Fruit fly (Drosophila melanogaster): ENCODE data around the gene mnb.

Gene mnb

dm6 chrX:17850179-17850578, 36.8 kb downstream of the mnb start, which contains the start of the genes CG15814 and Spt7 (continued):
- TF ChIP-seq CG11723 (GFP tag; optimal IDR thresholded peaks at IDR 0.05) (no peak), grau (tag; optimal IDR thresholded peaks at IDR 0.05) (peak; percentile 39), dmrt11E (tag; optimal IDR thresholded peaks at IDR 0.05) (peak; percentile 11), nerfin-2 (GFP tag; IDR thresholded peaks at IDR 0.05; ENCODE audit: partially characterized antibody) (peak; percentile 81), tna (GFP tag; IDR thresholded peaks at IDR 0.05; ENCODE audit: partially characterized antibody) (peak; percentile 74), B-H1 (GFP tag; IDR thresholded peaks at IDR 0.05) (peak; percentile 11; the same call in 1 of the 3 replicates), CG18262 (tag; optimal IDR thresholded peaks at IDR 0.05) (peak; percentile 6), amos (GFP tag; IDR thresholded peaks at IDR 0.05; ENCODE audit: partially characterized antibody) (peak; percentile 90), chn (GFP tag; optimal IDR thresholded peaks at IDR 0.05) (peak; percentile 23), HLHmδ (GFP tag; optimal IDR thresholded peaks at IDR 0.05) (peak; percentile 13), Asciz (GFP tag; optimal IDR thresholded peaks at IDR 0.05) (no peak), CG12659 (GFP tag; optimal IDR thresholded peaks at IDR 0.05) (peak; percentile 67), CHES-1-like (GFP tag; optimal IDR thresholded peaks at IDR 0.05) (peak; percentile 75), vfl (GFP tag; optimal IDR thresholded peaks at IDR 0.05) (peak; percentile 48), Sin3A (optimal IDR thresholded peaks at IDR 0.05) (peak; percentile 82), CG6854 (GFP tag; optimal IDR thresholded peaks at IDR 0.05) (peak; percentile 1), Camta (GFP tag; optimal IDR thresholded peaks at IDR 0.05) (peak; percentile 49), odd (GFP tag; optimal IDR thresholded peaks at IDR 0.05) (peak; percentile 2), CG13424 (tag; optimal IDR thresholded peaks at IDR 0.05) (peak; percentile 31), CG42726 (GFP tag; IDR thresholded peaks at IDR 0.05; ENCODE audit: partially characterized antibody) (peak; percentile 97), lbe (GFP tag; optimal IDR thresholded peaks at IDR 0.05) (peak; percentile 23), fu2 (GFP tag; optimal IDR thresholded peaks at IDR 0.05) (peak; percentile 5), Hand (GFP tag; optimal IDR thresholded peaks at IDR 0.05) (no peak)

dm6 chrX:17845820-17846379, 41.1 kb downstream of the mnb start:
- TF ChIP-seq GATAe (GFP tag; conservative IDR thresholded peaks at IDR 0.05) (peak; percentile 29; the same call in 1 of the 2 replicates), cg (GFP tag; optimal IDR thresholded peaks at IDR 0.05) (peak; percentile 19), Hr3 (GFP tag; optimal IDR thresholded peaks at IDR 0.05) (no peak), sug (tag; optimal IDR thresholded peaks at IDR 0.05) (peak; percentile 78), grn (GFP tag; optimal IDR thresholded peaks at IDR 0.05) (peak; percentile 44), CG6813 (GFP tag; optimal IDR thresholded peaks at IDR 0.05) (peak; percentile 28), exex (tag; optimal IDR thresholded peaks at IDR 0.05) (peak; percentile 60), CG10543 (GFP tag; optimal IDR thresholded peaks at IDR 0.05) (peak; percentile 4), ftz-f1 (GFP tag; optimal IDR thresholded peaks at IDR 0.05) (peak; percentile 37), CG34376 (GFP tag; optimal IDR thresholded peaks at IDR 0.05) (peak; percentile 86), Blimp-1 (GFP tag; optimal IDR thresholded peaks at IDR 0.05) (no peak), CG10366 (GFP tag; IDR thresholded peaks at IDR 0.05) (no peak), CG1233 (GFP tag; optimal IDR thresholded peaks at IDR 0.05) (no peak), CG15479 (GFP tag; optimal IDR thresholded peaks at IDR 0.05) (peak; percentile 55), sens (GFP tag) (peak; percentile 16), HmgZ (tag; optimal IDR thresholded peaks at IDR 0.05) (peak; percentile 17), CG3995 (GFP tag; optimal IDR thresholded peaks at IDR 0.05) (peak; percentile 1), CG8281 (tag; optimal IDR thresholded peaks at IDR 0.05) (no peak), Ssrp (tag; optimal IDR thresholded peaks at IDR 0.05) (no peak), inv (GFP tag; IDR thresholded peaks at IDR 0.05; ENCODE audit: partially characterized antibody) (no peak), CG15601 (tag; optimal IDR thresholded peaks at IDR 0.05) (no peak), CG8089 (GFP tag; optimal IDR thresholded peaks at IDR 0.05) (no peak), mirr (GFP tag; optimal IDR thresholded peaks at IDR 0.05) (peak; percentile 31), PHDP (tag; optimal IDR thresholded peaks at IDR 0.05) (peak; percentile 12)

Data from whole organism, embryonic.